Fruit fly (Drosophila melanogaster) whole organism, embryonic: ENCODE data around the gene POLDIP2.
A peak's percentile ranks its signal among the peaks of the same experiment; 100 is the strongest.

Source experiments
- Abd-B ChIP-seq: fragments of 200-800 bp; sonication (Bioruptor generic); optimal IDR thresholded peaks from 2 replicates; lab custom pipeline; 2018; ENCODE audit warnings: missing biosample characterization, mild to moderate bottlenecking, missing genetic modification characterization, moderate library complexity
- BEAF-32 ChIP-seq: fragments of 200-800 bp; sonication (Bioruptor generic); optimal IDR thresholded peaks from 3 replicates; lab custom pipeline; 2017; ENCODE audit warnings: missing biosample characterization, missing genetic modification characterization, mild to moderate bottlenecking, moderate library complexity, missing genetic modification reagents
- CG1233 ChIP-seq: fragments of 200-800 bp; sonication (Bioruptor generic); optimal IDR thresholded peaks from 4 replicates; lab custom pipeline; 2018; ENCODE audit warnings: missing biosample characterization, mild to moderate bottlenecking, missing genetic modification characterization
- CG15696 ChIP-seq: fragments of 200-800 bp; sonication (Bioruptor generic); optimal IDR thresholded peaks from 2 replicates; lab custom pipeline; 2019; ENCODE audit warnings: missing biosample characterization, mild to moderate bottlenecking, missing genetic modification characterization, moderate library complexity
- CG1603 ChIP-seq: fragments of 200-800 bp; sonication (Bioruptor generic); optimal IDR thresholded peaks from 2 replicates; lab custom pipeline; 2019; ENCODE audit warnings: missing biosample characterization, mild to moderate bottlenecking, missing genetic modification characterization, moderate library complexity
- CG17361 ChIP-seq: fragments of 200-800 bp; sonication (Bioruptor generic); IDR thresholded peaks from 3 replicates; pipeline ENCODE4 v1.3.6; 2022; ENCODE audit warnings: missing biosample characterization, missing genetic modification characterization
- CG18011 ChIP-seq: fragments of 200-800 bp; sonication (Bioruptor generic); optimal IDR thresholded peaks from 2 replicates; lab custom pipeline; 2017; ENCODE audit warnings: missing biosample characterization, missing genetic modification characterization, mild to moderate bottlenecking, moderate library complexity, missing genotype
- CG18262 ChIP-seq: fragments of 200-800 bp; optimal IDR thresholded peaks from 3 replicates; lab custom pipeline; 2019; ENCODE audit warnings: missing biosample characterization, mild to moderate bottlenecking, missing genetic modification characterization, moderate library complexity
- CG2199 ChIP-seq: fragments of 200-800 bp; sonication (Bioruptor generic); IDR thresholded peaks from 3 replicates; pipeline ENCODE4 v1.3.6; 2022; ENCODE audit warnings: missing biosample characterization, missing genetic modification characterization
- CG2678 ChIP-seq: fragments of 200-800 bp; sonication (Bioruptor generic); optimal IDR thresholded peaks from 3 replicates; lab custom pipeline; 2019; ENCODE audit warnings: missing biosample characterization, mild to moderate bottlenecking, missing genetic modification characterization, moderate library complexity
- CG31441 ChIP-seq: fragments of 200-800 bp; sonication (Bioruptor generic); IDR thresholded peaks from 2 replicates; pipeline ENCODE4 v1.3.6; 2022; ENCODE audit warnings: missing biosample characterization, missing genetic modification characterization
- CG4820 ChIP-seq: fragments of 200-800 bp; sonication (Bioruptor generic); optimal IDR thresholded peaks from 3 replicates; lab custom pipeline; 2016; ENCODE audit warnings: missing biosample characterization, missing genetic modification characterization
- CG4854 ChIP-seq: fragments of 200-800 bp; sonication (Bioruptor generic); optimal IDR thresholded peaks from 2 replicates; lab custom pipeline; 2016; ENCODE audit warnings: missing biosample characterization, missing genetic modification characterization, inconsistent platforms
- CG6791 ChIP-seq: fragments of 200-800 bp; sonication (Bioruptor generic); IDR thresholded peaks from 3 replicates; pipeline ENCODE4 v1.3.6; 2022; ENCODE audit warnings: missing biosample characterization, missing genetic modification characterization; ENCODE audit not compliant: partially characterized antibody
- CG7786 ChIP-seq: fragments of 200-800 bp; sonication (Bioruptor generic); optimal IDR thresholded peaks from 2 replicates; lab custom pipeline; 2016; ENCODE audit warnings: missing biosample characterization, missing genetic modification characterization
- CG8478 ChIP-seq: fragments of >200 bp; optimal IDR thresholded peaks from 2 replicates; lab custom pipeline; 2018
- CG8765 ChIP-seq: fragments of 200-800 bp; sonication (Bioruptor generic); IDR thresholded peaks from 2 replicates; pipeline ENCODE4 v1.3.6; 2022; ENCODE audit warnings: missing biosample characterization, missing genetic modification characterization
- Dek ChIP-seq: fragments of 200-800 bp; sonication (Bioruptor generic); optimal IDR thresholded peaks from 3 replicates; lab custom pipeline; 2019; ENCODE audit warnings: missing biosample characterization, mild to moderate bottlenecking, missing genetic modification characterization, moderate library complexity
- Elba2 ChIP-seq: fragments of 200-800 bp; sonication (Bioruptor generic); optimal IDR thresholded peaks from 3 replicates; lab custom pipeline; 2016; ENCODE audit warnings: missing biosample characterization, missing genetic modification characterization
- Ets65A ChIP-seq: fragments of 200-800 bp; sonication (Bioruptor generic); peaks from one replicate; lab custom pipeline; 2016; ENCODE audit warnings: missing biosample characterization, missing genetic modification characterization
- Ets97D ChIP-seq: fragments of 200-800 bp; sonication (Bioruptor generic); optimal IDR thresholded peaks from 3 replicates; lab custom pipeline; 2016; ENCODE audit warnings: missing biosample characterization, missing genetic modification characterization
- Fer1 ChIP-seq: fragments of 200-800 bp; sonication (Bioruptor generic); optimal IDR thresholded peaks from 2 replicates; lab custom pipeline; 2017; ENCODE audit warnings: missing biosample characterization, mild to moderate bottlenecking, missing genetic modification characterization
- Hr78 ChIP-seq, 2 experiments: fragments of 200-800 bp in 1 of 2; fragments of >200 bp in 1 of 2; sonication (Bioruptor generic) in 1 of 2; optimal IDR thresholded peaks; 2 replicates each; lab custom pipeline; 2017 to 2019; ENCODE audit warnings: missing biosample characterization in 2 of 2, missing genetic modification characterization in 2 of 2, mild to moderate bottlenecking in 1 of 2, moderate library complexity in 1 of 2
- Kr ChIP-seq: fragments of 200-800 bp; sonication (Bioruptor generic); optimal IDR thresholded peaks from 2 replicates; lab custom pipeline; 2017; ENCODE audit warnings: missing biosample characterization, mild to moderate bottlenecking, missing genetic modification characterization
- Lpt ChIP-seq: fragments of >200 bp; optimal IDR thresholded peaks from 2 replicates; lab custom pipeline; 2018; ENCODE audit warnings: missing biosample characterization, missing genetic modification characterization
- MBD-R2 ChIP-seq: fragments of 200-800 bp; sonication (Bioruptor generic); IDR thresholded peaks from 2 replicates; pipeline ENCODE4 v1.3.6; 2022; ENCODE audit warnings: missing biosample characterization, missing genetic modification characterization
- NfI ChIP-seq: fragments of 200-800 bp; sonication (Bioruptor generic); optimal IDR thresholded peaks from 3 replicates; lab custom pipeline; 2018; ENCODE audit warnings: missing biosample characterization, mild to moderate bottlenecking, missing genetic modification characterization, moderate library complexity
- Oli ChIP-seq: fragments of 200-800 bp; sonication (Bioruptor generic); optimal IDR thresholded peaks from 2 replicates; lab custom pipeline; 2018; ENCODE audit warnings: missing biosample characterization, mild to moderate bottlenecking, missing genetic modification characterization, moderate library complexity
- Sox102F ChIP-seq: fragments of 200-800 bp; sonication (Bioruptor generic); optimal IDR thresholded peaks from 2 replicates; lab custom pipeline; 2018; ENCODE audit warnings: missing biosample characterization, mild to moderate bottlenecking, missing genetic modification characterization, moderate library complexity
- Sry-δ ChIP-seq: fragments of 200-800 bp; sonication (Bioruptor generic); optimal IDR thresholded peaks from 2 replicates; lab custom pipeline; 2016; ENCODE audit warnings: missing biosample characterization, missing genetic modification characterization
- Ssrp ChIP-seq: fragments of 200-800 bp; sonication (Bioruptor generic); optimal IDR thresholded peaks from 2 replicates; lab custom pipeline; 2018; ENCODE audit warnings: missing biosample characterization, mild to moderate bottlenecking, missing genetic modification characterization, moderate library complexity
- Usf ChIP-seq: fragments of 200-800 bp; sonication (Bioruptor generic); optimal IDR thresholded peaks from 2 replicates; lab custom pipeline; 2017; ENCODE audit warnings: missing genotype, missing biosample characterization, missing genetic modification characterization
- bowl ChIP-seq: fragments of 200-800 bp; sonication (Bioruptor generic); IDR thresholded peaks from 2 replicates; pipeline ENCODE4 v1.3.6; 2022; ENCODE audit warnings: missing biosample characterization, missing genetic modification characterization
- crol ChIP-seq: fragments of 200-800 bp; sonication (Bioruptor generic); IDR thresholded peaks from 2 replicates; pipeline ENCODE4 v1.3.6; 2022; ENCODE audit warnings: missing biosample characterization, missing genetic modification characterization
- crp ChIP-seq, 2 experiments: fragments of 200-800 bp; sonication (Bioruptor generic); optimal IDR thresholded peaks; 2 replicates in 1 of 2; 3 replicates in 1 of 2; lab custom pipeline; 2017; ENCODE audit warnings: missing biosample characterization in 2 of 2, missing genetic modification characterization in 2 of 2, mild to moderate bottlenecking in 1 of 2, moderate library complexity in 1 of 2
- en ChIP-seq: fragments of 200-800 bp; sonication (Bioruptor generic); optimal IDR thresholded peaks from 2 replicates; lab custom pipeline; 2016; ENCODE audit warnings: missing biosample characterization, missing genetic modification characterization
- ftz-f1 ChIP-seq: fragments of 200-800 bp; sonication (Bioruptor generic); optimal IDR thresholded peaks from 2 replicates; lab custom pipeline; 2016; ENCODE audit warnings: missing biosample characterization, missing genetic modification characterization
- gce ChIP-seq: fragments of 200-800 bp; sonication (Bioruptor generic); IDR thresholded peaks from 3 replicates; pipeline ENCODE4 v1.3.6; 2022; ENCODE audit warnings: missing biosample characterization, missing genetic modification characterization
- gfzf ChIP-seq: fragments of 200-800 bp; sonication (Bioruptor generic); optimal IDR thresholded peaks from 2 replicates; lab custom pipeline; 2016; ENCODE audit warnings: missing biosample characterization, mild to moderate bottlenecking, missing genetic modification characterization, moderate library complexity
- hth ChIP-seq: fragments of >200 bp; optimal IDR thresholded peaks from 2 replicates; lab custom pipeline; 2017; ENCODE audit warnings: inconsistent platforms
- lbe ChIP-seq: fragments of 200-800 bp; sonication (Bioruptor generic); optimal IDR thresholded peaks from 2 replicates; lab custom pipeline; 2016; ENCODE audit warnings: missing biosample characterization, mild to moderate bottlenecking, missing genetic modification characterization
- psq ChIP-seq: fragments of 200-800 bp; sonication (Bioruptor generic); optimal IDR thresholded peaks from 2 replicates; lab custom pipeline; 2017; ENCODE audit warnings: missing biosample characterization, missing genetic modification characterization
- pum ChIP-seq: fragments of 200-800 bp; sonication (Bioruptor generic); optimal IDR thresholded peaks from 2 replicates; lab custom pipeline; 2016; ENCODE audit warnings: missing biosample characterization, missing genetic modification characterization
- pzg ChIP-seq: fragments of 200-800 bp; sonication (Bioruptor generic); optimal IDR thresholded peaks from 3 replicates; lab custom pipeline; 2018; ENCODE audit warnings: missing biosample characterization, mild to moderate bottlenecking, missing genetic modification characterization, moderate library complexity
- rib ChIP-seq: fragments of 200-800 bp; sonication (Bioruptor generic); IDR thresholded peaks from 2 replicates; pipeline ENCODE4 v1.3.6; 2022; ENCODE audit warnings: missing biosample characterization, missing genetic modification characterization
- sna ChIP-seq: fragments of 200-800 bp; sonication (Bioruptor generic); IDR thresholded peaks from 2 replicates; pipeline ENCODE4 v1.3.6; 2022; ENCODE audit warnings: missing biosample characterization, missing genetic modification characterization; ENCODE audit not compliant: partially characterized antibody
- sob ChIP-seq: fragments of 200-800 bp; sonication (Bioruptor generic); IDR thresholded peaks from 2 replicates; pipeline ENCODE4 v1.3.6; 2022; ENCODE audit warnings: missing biosample characterization, missing genetic modification characterization
- sqz ChIP-seq: fragments of 200-800 bp; sonication (Bioruptor generic); optimal IDR thresholded peaks from 3 replicates; lab custom pipeline; 2018; ENCODE audit warnings: missing biosample characterization, mild to moderate bottlenecking, missing genetic modification characterization
- stwl ChIP-seq: fragments of 200-800 bp; sonication (Bioruptor generic); optimal IDR thresholded peaks from 3 replicates; lab custom pipeline; 2018; ENCODE audit warnings: missing biosample characterization, mild to moderate bottlenecking, missing genetic modification characterization, moderate library complexity

POLDIP2 gene

dm6 chr3R:5427157-5427556 is 40.4 kb upstream of the POLDIP2 start, which contains the start of gene CG12147:
TSS of gene CG12147 (minus strand) at chr3R:5427257.
- TF ChIP-seq crp (GFP tag; optimal IDR thresholded peaks at IDR 0.05; lab: Kevin White, UChicago) (no peak), lbe (GFP tag; lab: Kevin White, UChicago) (no peak), Fer1 (no peak), CG8478 (lab: Kevin White, UChicago) (no peak), Oli (tag; lab: Kevin White, UChicago) (no peak), Kr (no peak), CG2678 (tag; lab: Kevin White, UChicago) (no peak), CG8765 (GFP tag; lab: Robert Waterston, UW) (no peak), Hr78 (GFP tag; optimal IDR thresholded peaks at IDR 0.05; lab: Kevin White, UChicago) (no peak), CG17361 (GFP tag; lab: Robert Waterston, UW) (no peak), en (GFP tag; lab: Kevin White, UChicago) (no peak), pum (GFP tag; lab: Kevin White, UChicago) (no peak), crol (no peak), Elba2 (no peak), CG4854 (GFP tag; lab: Kevin White, UChicago) (no peak), Lpt (GFP tag; lab: Kevin White, UChicago) (no peak), CG15696 (tag; lab: Kevin White, UChicago) (no peak), NfI (no peak), Ssrp (tag; lab: Kevin White, UChicago) (no peak)

DNA sequence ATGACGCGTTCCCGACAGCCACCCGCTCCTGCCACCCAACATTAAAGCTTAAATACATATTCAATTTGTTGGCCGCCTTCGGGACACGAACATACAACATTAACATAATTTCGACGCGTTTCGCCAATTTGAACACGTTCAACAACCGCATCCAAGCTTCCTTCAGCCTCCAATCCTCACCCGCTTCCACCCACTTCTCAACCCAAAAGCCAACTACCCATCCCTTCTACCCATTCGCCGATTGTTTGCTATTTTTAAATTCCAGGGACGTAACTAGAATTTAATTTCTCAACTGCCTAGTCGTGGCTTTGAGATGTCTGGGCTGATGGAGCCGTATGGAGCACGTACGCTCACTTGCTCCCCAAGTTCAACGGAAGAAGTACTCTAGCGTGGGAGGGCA is 37.8 kb upstream of the POLDIP2 start:
- TF ChIP-seq Dek (tag; lab: Kevin White, UChicago) (no peak), psq (GFP tag; lab: Kevin White, UChicago) (no peak), Ets65A (peak; percentile 93)

DNA sequence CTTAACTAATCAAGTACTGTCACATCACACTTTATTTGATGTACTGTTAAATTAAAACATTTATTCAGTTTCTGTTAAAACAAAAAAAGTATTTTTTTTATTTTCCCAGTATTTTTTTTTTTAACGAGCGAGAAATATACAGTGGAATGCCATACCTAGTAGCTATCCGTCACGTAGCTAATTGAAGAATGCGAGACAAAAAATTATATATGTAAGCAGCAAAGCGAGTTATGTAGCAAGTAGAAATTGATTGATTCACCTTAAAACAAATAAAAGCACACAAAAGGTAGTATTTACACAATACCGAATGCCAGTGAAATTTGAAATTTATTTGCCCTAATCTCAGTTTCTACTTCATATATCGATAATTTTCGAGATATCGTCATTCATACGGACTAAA is 28.8 kb upstream of the POLDIP2 start:
- peak; percentile 34 for TF ChIP-seq CG15696 (tag; lab: Kevin White, UChicago)
- peak; percentile 100 for TF ChIP-seq stwl (tag; lab: Kevin White, UChicago)
- TF ChIP-seq sna (GFP tag; lab: Robert Waterston, UW) = 0 out of 2 replicates have a peak, but pooled peaks have one; percentile 28
- TF ChIP-seq CG31441 (GFP tag; lab: Robert Waterston, UW) = no peak
- no peak for TF ChIP-seq gce
- TF ChIP-seq Sox102F (GFP tag; lab: Kevin White, UChicago) = peak; percentile 17
- peak; percentile 54; the same call in 2 of the 3 replicates for TF ChIP-seq CG6791 (GFP tag; lab: Robert Waterston, UW)
- TF ChIP-seq sqz = peak; percentile 82
- peak; percentile 26 for TF ChIP-seq pzg
- no peak for TF ChIP-seq hth
- TF ChIP-seq Abd-B (GFP tag; lab: Kevin White, UChicago) = peak; percentile 95
- TF ChIP-seq ftz-f1 (GFP tag; lab: Kevin White, UChicago) = no peak
- TF ChIP-seq CG1603 (tag; lab: Kevin White, UChicago) = peak; percentile 34
- TF ChIP-seq CG1233 = no peak
- peak; percentile 60; the same call in 1 of the 2 replicates for TF ChIP-seq MBD-R2 (GFP tag; lab: Robert Waterston, UW)
- TF ChIP-seq Sry-δ = peak; percentile 32
- no peak; the same call in 1 of the 2 replicates for TF ChIP-seq sob (GFP tag; lab: Robert Waterston, UW)
- TF ChIP-seq Usf (GFP tag; lab: Kevin White, UChicago) = no peak
- TF ChIP-seq rib (GFP tag; lab: Robert Waterston, UW) = no peak
- peak; percentile 22 for TF ChIP-seq BEAF-32 (GFP tag; lab: Kevin White, UChicago)
- TF ChIP-seq bowl = no peak
- peak; percentile 98 for TF ChIP-seq CG18011
- peak; percentile 87 for TF ChIP-seq CG2199 (GFP tag; lab: Robert Waterston, UW)
- TF ChIP-seq Ets97D = peak; percentile 71
- no peak for TF ChIP-seq CG7786 (GFP tag; lab: Kevin White, UChicago)
- peak; percentile 54 for TF ChIP-seq gfzf
- TF ChIP-seq CG18262 (tag; lab: Kevin White, UChicago) = no peak
- TF ChIP-seq CG4820 = peak; percentile 14
